Worm (Caenorhabditis elegans) whole organism, mixed stage, embryonic: Measurements from ENCODE around the gene R07B1.11.

Source experiments
- mls-2 ChIP-seq: sonication (generic microtip); optimal IDR thresholded peaks from 2 replicates; lab custom pipeline; 2016; ENCODE audit warnings: mild to moderate bottlenecking, missing genetic modification characterization, moderate library complexity, missing compliant biosample characterization
- nhr-28 ChIP-seq: fragments of 150-350 bp; optimal IDR thresholded peaks from 2 replicates; lab custom pipeline; 2014; ENCODE audit warnings: missing biosample characterization, missing genetic modification characterization
- nhr-76 ChIP-seq: sonication (generic microtip); optimal IDR thresholded peaks from 2 replicates; lab custom pipeline; 2017; ENCODE audit warnings: missing biosample characterization, missing genetic modification characterization
- unc-39 ChIP-seq: fragments of 150-350 bp; optimal IDR thresholded peaks from 2 replicates; lab custom pipeline; 2014; ENCODE audit warnings: missing biosample characterization, missing genetic modification characterization
- unc-62 ChIP-seq: fragments of 150-350 bp; optimal IDR thresholded peaks from 2 replicates; lab custom pipeline; 2014; ENCODE audit warnings: missing biosample characterization, missing genetic modification reagents, missing genetic modification characterization

- TF ChIP-seq mls-2: no peak
- no peak for TF ChIP-seq nhr-76 (tag; lab: Kevin White, UChicago)
- no peak for TF ChIP-seq unc-39 (tag; lab: Kevin White, UChicago)
- TF ChIP-seq nhr-28 (tag; lab: Kevin White, UChicago): no peak
- no peak for TF ChIP-seq unc-62 (GFP tag; lab: Kevin White, UChicago)
These were observed 9.6 kb downstream of the R07B1.11 start, which contains the start of gene R07B1.6 for ce11 chrX:9866355-9866754.
